Fruit fly (Drosophila melanogaster) whole organism, embryonic: ENCODE results near the gene CG3040.
A peak's percentile ranks its signal among the peaks of the same experiment; 100 is the strongest.

Source experiments
- Abd-B ChIP-seq: fragments of 200-800 bp; sonication (Bioruptor generic); optimal IDR thresholded peaks from 2 replicates; lab custom pipeline; 2018; ENCODE audit warnings: missing biosample characterization, mild to moderate bottlenecking, missing genetic modification characterization, moderate library complexity
- CG10209 ChIP-seq: fragments of 200-800 bp; sonication (Bioruptor generic); optimal IDR thresholded peaks from 3 replicates; lab custom pipeline; 2017; ENCODE audit warnings: missing biosample characterization, mild to moderate bottlenecking, missing genetic modification characterization, missing genetic modification reagents
- CG14965 ChIP-seq: fragments of 200-800 bp; sonication (Bioruptor generic); optimal IDR thresholded peaks from 2 replicates; lab custom pipeline; 2016; ENCODE audit warnings: missing biosample characterization, missing genetic modification characterization, borderline replicate concordance
- CG1602 ChIP-seq: fragments of 200-800 bp; sonication (Bioruptor generic); optimal IDR thresholded peaks from 3 replicates; lab custom pipeline; 2016; ENCODE audit warnings: missing biosample characterization, missing genetic modification characterization
- CG16813 ChIP-seq: fragments of 200-800 bp; sonication (Bioruptor generic); IDR thresholded peaks from 3 replicates; pipeline ENCODE4 v1.3.6; 2022; ENCODE audit warnings: missing biosample characterization, missing genetic modification characterization; ENCODE audit not compliant: partially characterized antibody
- CG18262 ChIP-seq: fragments of 200-800 bp; optimal IDR thresholded peaks from 3 replicates; lab custom pipeline; 2019; ENCODE audit warnings: missing biosample characterization, mild to moderate bottlenecking, missing genetic modification characterization, moderate library complexity
- CG32767 ChIP-seq: fragments of 200-800 bp; sonication (Bioruptor generic); IDR thresholded peaks from 2 replicates; pipeline ENCODE4 v1.3.6; 2022; ENCODE audit warnings: missing biosample characterization, missing genetic modification characterization
- CG3281 ChIP-seq: fragments of 200-800 bp; sonication (Bioruptor generic); optimal IDR thresholded peaks from 3 replicates; lab custom pipeline; 2017; ENCODE audit warnings: missing biosample characterization, mild to moderate bottlenecking, missing genetic modification characterization
- CG34376 ChIP-seq: fragments of 200-800 bp; sonication (Bioruptor generic); optimal IDR thresholded peaks from 2 replicates; lab custom pipeline; 2018; ENCODE audit warnings: missing biosample characterization, mild to moderate bottlenecking, missing genetic modification characterization
- CG4360 ChIP-seq: fragments of 200-800 bp; sonication (Bioruptor generic); IDR thresholded peaks from 2 replicates; pipeline ENCODE4 v1.3.6; 2022; ENCODE audit warnings: missing biosample characterization, missing genetic modification characterization
- CG4617 ChIP-seq: fragments of 200-800 bp; sonication (Bioruptor generic); optimal IDR thresholded peaks from 3 replicates; lab custom pipeline; 2016; ENCODE audit warnings: missing biosample characterization, missing genetic modification characterization, borderline replicate concordance
- CG7745 ChIP-seq: fragments of 200-800 bp; sonication (Bioruptor generic); optimal IDR thresholded peaks from 2 replicates; lab custom pipeline; 2018; ENCODE audit warnings: missing biosample characterization, mild to moderate bottlenecking, missing genetic modification characterization, moderate library complexity
- CG7839 ChIP-seq: fragments of 200-800 bp; sonication (Bioruptor generic); optimal IDR thresholded peaks from 3 replicates; lab custom pipeline; 2018; ENCODE audit warnings: missing biosample characterization, mild to moderate bottlenecking, missing genetic modification characterization, moderate library complexity
- CG7987 ChIP-seq: fragments of 200-800 bp; sonication (Bioruptor generic); optimal IDR thresholded peaks from 2 replicates; lab custom pipeline; 2018; ENCODE audit warnings: missing biosample characterization, mild to moderate bottlenecking, missing genetic modification characterization, moderate library complexity
- CG8944 ChIP-seq: fragments of 200-800 bp; sonication (Bioruptor generic); optimal IDR thresholded peaks from 3 replicates; lab custom pipeline; 2016; ENCODE audit warnings: missing biosample characterization, missing genetic modification characterization
- Camta ChIP-seq: fragments of 200-800 bp; sonication (Bioruptor generic); optimal IDR thresholded peaks from 2 replicates; lab custom pipeline; 2016; ENCODE audit warnings: missing biosample characterization, missing genetic modification characterization
- D ChIP-seq, 2 experiments: fragments of 200-800 bp in 1 of 2; fragments of >200 bp in 1 of 2; sonication (Bioruptor generic) in 1 of 2; optimal IDR thresholded peaks; 2 replicates in 1 of 2; 3 replicates in 1 of 2; lab custom pipeline; 2017; ENCODE audit warnings: mild to moderate bottlenecking in 1 of 2, missing biosample characterization in 1 of 2, missing genetic modification characterization in 1 of 2, missing genetic modification reagents in 1 of 2
- D19A ChIP-seq: fragments of 200-800 bp; optimal IDR thresholded peaks from 3 replicates; lab custom pipeline; 2019; ENCODE audit warnings: missing biosample characterization, mild to moderate bottlenecking, missing genetic modification characterization, moderate library complexity
- D19B ChIP-seq: fragments of 200-800 bp; sonication (Bioruptor generic); optimal IDR thresholded peaks from 2 replicates; lab custom pipeline; 2017; ENCODE audit warnings: missing biosample characterization, mild to moderate bottlenecking, missing genetic modification characterization
- Dp ChIP-seq: fragments of 200-800 bp; sonication (Bioruptor generic); optimal IDR thresholded peaks from 2 replicates; lab custom pipeline; 2018; ENCODE audit warnings: missing biosample characterization, mild to moderate bottlenecking, missing genetic modification characterization, moderate library complexity
- H15 ChIP-seq: fragments of 200-800 bp; sonication (Bioruptor generic); IDR thresholded peaks from 3 replicates; pipeline ENCODE4 v1.3.6; 2022; ENCODE audit warnings: missing biosample characterization, missing genetic modification characterization
- HmgD ChIP-seq: fragments of 200-800 bp; sonication (Bioruptor generic); optimal IDR thresholded peaks from 3 replicates; lab custom pipeline; 2016; ENCODE audit warnings: missing biosample characterization, missing genetic modification characterization
- Lim3 ChIP-seq: fragments of 200-800 bp; sonication (Bioruptor generic); IDR thresholded peaks from 2 replicates; pipeline ENCODE4 v1.3.6; 2022; ENCODE audit warnings: missing biosample characterization, missing genetic modification characterization
- MESR4 ChIP-seq: fragments of 200-800 bp; sonication (Bioruptor generic); optimal IDR thresholded peaks from 2 replicates; lab custom pipeline; 2018; ENCODE audit warnings: missing biosample characterization, mild to moderate bottlenecking, missing genetic modification characterization, moderate library complexity
- Pdp1 ChIP-seq, 2 experiments: fragments of 200-800 bp; sonication (Bioruptor generic); optimal IDR thresholded peaks; 3 replicates each; lab custom pipeline; 2016; ENCODE audit warnings: missing biosample characterization in 2 of 2, missing genetic modification characterization in 2 of 2, mild to moderate bottlenecking in 1 of 2, moderate library complexity in 1 of 2
- Trl ChIP-seq, 3 experiments: fragments of >200 bp in 2 of 3; fragments of 200-800 bp in 1 of 3; sonication (Bioruptor generic) in 1 of 3; optimal IDR thresholded peaks; 2 replicates in 1 of 3; 3 replicates in 2 of 3; lab custom pipeline; 2016 to 2017; ENCODE audit warnings: missing biosample characterization in 1 of 3, missing genetic modification characterization in 1 of 3
- bab2 ChIP-seq: fragments of 200-800 bp; sonication (Bioruptor generic); optimal IDR thresholded peaks from 2 replicates; lab custom pipeline; 2016; ENCODE audit warnings: missing biosample characterization, missing genetic modification characterization
- bcd ChIP-seq: fragments of 200-800 bp; sonication (Bioruptor generic); optimal IDR thresholded peaks from 2 replicates; lab custom pipeline; 2017; ENCODE audit warnings: missing biosample characterization, mild to moderate bottlenecking, missing genetic modification characterization
- cg ChIP-seq: fragments of 200-800 bp; sonication (Bioruptor generic); optimal IDR thresholded peaks from 3 replicates; lab custom pipeline; 2019; ENCODE audit warnings: missing biosample characterization, mild to moderate bottlenecking, missing genetic modification characterization, moderate library complexity
- chinmo ChIP-seq: fragments of 200-800 bp; sonication (Bioruptor generic); IDR thresholded peaks from 4 replicates; pipeline ENCODE4 v1.3.6; 2022; ENCODE audit warnings: missing biosample characterization, missing genetic modification characterization; ENCODE audit not compliant: partially characterized antibody
- crc ChIP-seq: fragments of 200-800 bp; sonication (Bioruptor generic); optimal IDR thresholded peaks from 2 replicates; lab custom pipeline; 2016; ENCODE audit warnings: missing biosample characterization, missing genetic modification characterization
- eve ChIP-seq, 2 experiments: fragments of >200 bp; optimal IDR thresholded peaks; 2 replicates each; lab custom pipeline; 2017; ENCODE audit warnings: missing biosample characterization in 2 of 2, missing genetic modification characterization in 2 of 2
- ken ChIP-seq: fragments of 200-800 bp; sonication (Bioruptor generic); IDR thresholded peaks from 3 replicates; pipeline ENCODE4 v1.3.6; 2022; ENCODE audit warnings: missing biosample characterization, missing genetic modification characterization
- lab ChIP-seq: fragments of 200-800 bp; sonication (Bioruptor generic); optimal IDR thresholded peaks from 3 replicates; lab custom pipeline; 2017; ENCODE audit warnings: missing biosample characterization, missing genetic modification characterization, mild to moderate bottlenecking, moderate library complexity, missing genetic modification reagents
- lola ChIP-seq, 3 experiments: fragments of >200 bp in 2 of 3; fragments of 200-800 bp in 1 of 3; sonication (Bioruptor generic) in 1 of 3; optimal IDR thresholded peaks; 2 replicates each; lab custom pipeline; 2017 to 2019; ENCODE audit warnings: missing biosample characterization in 3 of 3, missing genetic modification characterization in 3 of 3, mild to moderate bottlenecking in 1 of 3, moderate library complexity in 1 of 3
- luna ChIP-seq: fragments of 200-800 bp; sonication (Bioruptor generic); optimal IDR thresholded peaks from 2 replicates; lab custom pipeline; 2016; ENCODE audit warnings: missing biosample characterization, missing genetic modification characterization
- pfk ChIP-seq: fragments of 200-800 bp; sonication (Bioruptor generic); optimal IDR thresholded peaks from 2 replicates; lab custom pipeline; 2018; ENCODE audit warnings: missing biosample characterization, mild to moderate bottlenecking, missing genetic modification characterization, moderate library complexity
- repo ChIP-seq: fragments of 200-800 bp; sonication (Bioruptor generic); optimal IDR thresholded peaks from 2 replicates; lab custom pipeline; 2016; ENCODE audit warnings: missing biosample characterization, missing genetic modification characterization
- row ChIP-seq: fragments of 200-800 bp; sonication (Bioruptor generic); IDR thresholded peaks from 3 replicates; pipeline ENCODE4 v1.3.6; 2022; ENCODE audit warnings: missing biosample characterization, missing genetic modification characterization
- sens ChIP-seq: fragments of 200-800 bp; sonication (Bioruptor generic); peaks from one replicate; lab custom pipeline; 2016; ENCODE audit warnings: missing biosample characterization, missing genetic modification characterization
- sisA ChIP-seq: fragments of 200-800 bp; sonication (Bioruptor generic); IDR thresholded peaks from 2 replicates; pipeline ENCODE4 v1.3.6; 2022; ENCODE audit warnings: missing biosample characterization, missing genetic modification characterization
- sug ChIP-seq: fragments of 200-800 bp; optimal IDR thresholded peaks from 2 replicates; lab custom pipeline; 2019; ENCODE audit warnings: missing biosample characterization, mild to moderate bottlenecking, missing genetic modification characterization, moderate library complexity
- tio ChIP-seq: fragments of 200-800 bp; sonication (Bioruptor generic); optimal IDR thresholded peaks from 2 replicates; lab custom pipeline; 2017; ENCODE audit warnings: missing biosample characterization, missing genetic modification characterization, inconsistent platforms
- vnd ChIP-seq: fragments of 200-800 bp; sonication (Bioruptor generic); IDR thresholded peaks from 3 replicates; pipeline ENCODE4 v1.3.6; 2022; ENCODE audit warnings: missing biosample characterization, missing genetic modification characterization; ENCODE audit not compliant: partially characterized antibody
- wek ChIP-seq: fragments of 200-800 bp; sonication (Bioruptor generic); optimal IDR thresholded peaks from 3 replicates; lab custom pipeline; 2018; ENCODE audit warnings: missing biosample characterization, mild to moderate bottlenecking, missing genetic modification characterization, moderate library complexity

Gene CG3040

dm6 chrX:6988632-6989338, 15.6 kb upstream of the CG3040 start (continued):
- TF ChIP-seq CG3281 (GFP tag; lab: Kevin White, UChicago) (no peak), CG7839 (tag; lab: Kevin White, UChicago) (no peak), Lim3 (GFP tag; lab: Robert Waterston, UW) (no peak), CG7987 (GFP tag; lab: Kevin White, UChicago) (no peak), repo (GFP tag; lab: Kevin White, UChicago) (no peak), bab2 (GFP tag; lab: Kevin White, UChicago) (no peak), luna (GFP tag; lab: Kevin White, UChicago) (no peak), crc (GFP tag; lab: Kevin White, UChicago) (no peak), Dp (no peak), bcd (no peak), wek (GFP tag; lab: Kevin White, UChicago) (no peak), Trl (optimal IDR thresholded peaks at IDR 0.05; lab: Kevin White, UChicago) (peak; percentile 72 to 90), Trl (GFP tag; optimal IDR thresholded peaks at IDR 0.05; lab: Kevin White, UChicago) (no peak), vnd (GFP tag; lab: Robert Waterston, UW) (no peak), ken (GFP tag; lab: Robert Waterston, UW) (no peak), CG18262 (tag; lab: Kevin White, UChicago) (no peak), Camta (GFP tag; lab: Kevin White, UChicago) (no peak), MESR4 (no peak), CG8944 (GFP tag; lab: Kevin White, UChicago) (no peak), CG32767 (GFP tag; lab: Robert Waterston, UW) (no peak), D (optimal IDR thresholded peaks at IDR 0.05; lab: Kevin White, UChicago) (peak; percentile 64), D (GFP tag; optimal IDR thresholded peaks at IDR 0.05; lab: Kevin White, UChicago) (peak; percentile 29)

dm6 chrX:6988082-6988481, 14.9 kb upstream of the CG3040 start:
- TF ChIP-seq tio (GFP tag; lab: Kevin White, UChicago) (no peak), CG1602 (GFP tag; lab: Kevin White, UChicago) (no peak), D19A (tag; lab: Kevin White, UChicago) (peak; percentile 13), sug (tag; lab: Kevin White, UChicago) (peak; percentile 12), eve (GFP tag; optimal IDR thresholded peaks at IDR 0.05; lab: Kevin White, UChicago) (peak in 1 of 2 experiments; percentile 26), HmgD (GFP tag; lab: Kevin White, UChicago) (no peak), CG34376 (peak; percentile 11)

DNA sequence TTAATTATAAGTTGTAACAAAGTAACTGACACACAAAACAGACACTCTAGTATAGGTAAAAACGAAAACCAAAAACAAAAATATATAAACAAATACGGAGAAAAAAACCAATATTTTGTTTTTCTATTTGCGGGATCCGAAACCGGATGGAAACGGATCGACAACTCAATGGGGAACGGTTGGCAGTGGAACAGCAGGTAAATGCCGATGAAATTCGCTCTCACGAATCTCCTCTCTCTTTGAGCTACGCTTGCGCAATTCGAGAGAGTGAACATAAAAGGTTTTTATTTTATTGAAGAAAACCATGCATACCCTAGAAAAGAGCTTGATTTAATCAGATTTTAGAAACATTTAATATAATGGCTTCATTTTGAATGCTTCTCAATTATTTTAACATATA, 13.9 kb upstream of the CG3040 start:
- no peak for TF ChIP-seq CG4360
- peak; percentile 81 for TF ChIP-seq D19B
- TF ChIP-seq lola (GFP tag; optimal IDR thresholded peaks at IDR 0.05; lab: Kevin White, UChicago): no peak
- TF ChIP-seq CG10209 (GFP tag; lab: Kevin White, UChicago): no peak
- TF ChIP-seq sens (GFP tag; lab: Kevin White, UChicago): peak; percentile 77
- no peak for TF ChIP-seq CG16813 (GFP tag; lab: Robert Waterston, UW)
- no peak for TF ChIP-seq Abd-B (GFP tag; lab: Kevin White, UChicago)
- no peak for TF ChIP-seq cg (GFP tag; lab: Kevin White, UChicago)
- no peak for TF ChIP-seq CG14965 (GFP tag; lab: Kevin White, UChicago)
- TF ChIP-seq CG4617 (GFP tag; lab: Kevin White, UChicago): no peak
- 0 out of 4 replicates have a peak, but pooled peaks have one; percentile 47 for TF ChIP-seq chinmo (GFP tag; lab: Robert Waterston, UW)
- peak in 1 of 2 experiments; percentile 51 for TF ChIP-seq Pdp1 (GFP tag; optimal IDR thresholded peaks at IDR 0.05; lab: Kevin White, UChicago)
- TF ChIP-seq H15 (GFP tag; lab: Robert Waterston, UW): no peak
- no peak for TF ChIP-seq lab (GFP tag; lab: Kevin White, UChicago)
- no peak for TF ChIP-seq CG7745 (tag; lab: Kevin White, UChicago)
- TF ChIP-seq CG34376: no peak
- peak; percentile 18; the same call in 1 of the 3 replicates for TF ChIP-seq row (GFP tag; lab: Robert Waterston, UW)
- no peak for TF ChIP-seq sisA (GFP tag; lab: Robert Waterston, UW)
- TF ChIP-seq pfk: peak; percentile 98
- TF ChIP-seq Trl (optimal IDR thresholded peaks at IDR 0.05; lab: Kevin White, UChicago): peak; percentile 58 to 72
- no peak for TF ChIP-seq Trl (GFP tag; optimal IDR thresholded peaks at IDR 0.05; lab: Kevin White, UChicago)
